Worm (Caenorhabditis elegans): ENCODE data around the gene mtrr-1.

ce11 chrII:9291632-9292031 lies 5.9 kb downstream of the mtrr-1 start, which contains the start of gene acs-7:
- TF ChIP-seq nhr-77 (tag; optimal IDR thresholded peaks at IDR 0.05), result no peak
- no peak for TF ChIP-seq unc-98 (GFP tag; IDR thresholded peaks at IDR 0.05)
- no peak for TF ChIP-seq nhr-85 (tag)
- TF ChIP-seq nhr-19 (GFP tag; conservative IDR thresholded peaks at IDR 0.05), result no peak
- no peak for TF ChIP-seq fkh-10 (GFP tag; optimal IDR thresholded peaks at IDR 0.05)
- no peak for TF ChIP-seq nhr-28 (tag; optimal IDR thresholded peaks at IDR 0.05)
- no peak for TF ChIP-seq nhr-76 (tag; optimal IDR thresholded peaks at IDR 0.05)

All from whole organism, L1 larva.